Worm (Caenorhabditis elegans) whole organism, L3 larva: ENCODE data around the gene T14G12.11.
A peak's percentile ranks its signal among the peaks of the same experiment; 100 is the strongest.

Source experiments
- ama-1 ChIP-seq: fragments of 150-350 bp; optimal IDR thresholded peaks from 2 replicates; lab custom pipeline; 2018
- ceh-28 ChIP-seq: fragments of 150-350 bp; optimal IDR thresholded peaks from 2 replicates; lab custom pipeline; 2014; ENCODE audit warnings: missing biosample characterization, missing genetic modification reagents, missing genetic modification characterization
- ceh-82 ChIP-seq: fragments of 150-350 bp; optimal IDR thresholded peaks from 2 replicates; lab custom pipeline; 2014; ENCODE audit warnings: missing biosample characterization, missing genetic modification characterization
- ceh-9 ChIP-seq: sonication (generic microtip); optimal IDR thresholded peaks from 2 replicates; lab custom pipeline; 2018; ENCODE audit warnings: missing biosample characterization, missing genetic modification characterization
- egl-27 ChIP-seq: sonication (generic microtip); optimal IDR thresholded peaks from 4 replicates; lab custom pipeline; 2017; ENCODE audit warnings: missing biosample characterization, missing genetic modification reagents, missing genetic modification characterization
- elt-1 ChIP-seq: fragments of 150-350 bp; optimal IDR thresholded peaks from 2 replicates; lab custom pipeline; 2014; ENCODE audit warnings: missing biosample characterization, missing genetic modification characterization
- elt-2 ChIP-seq: sonication (generic microtip); optimal IDR thresholded peaks from 2 replicates; lab custom pipeline; 2016; ENCODE audit warnings: missing genetic modification reagents, mild to moderate bottlenecking, missing genetic modification characterization, missing compliant biosample characterization
- elt-3 ChIP-seq, 3 experiments: fragments of 150-350 bp in 1 of 3; sonication (generic microtip) in 2 of 3; optimal IDR thresholded peaks; 2 replicates in 2 of 3; 4 replicates in 1 of 3; lab custom pipeline; 2014 to 2017; ENCODE audit warnings: missing biosample characterization in 3 of 3, missing genetic modification characterization in 3 of 3
- eor-1 ChIP-seq, 2 experiments: fragments of 150-350 bp; optimal IDR thresholded peaks; 2 replicates each; lab custom pipeline; 2014 to 2018; ENCODE audit warnings: missing biosample characterization in 2 of 2, missing genetic modification characterization in 2 of 2
- jun-1 ChIP-seq: fragments of 150-350 bp; optimal IDR thresholded peaks from 2 replicates; lab custom pipeline; 2014; ENCODE audit warnings: missing biosample characterization, missing genetic modification reagents, missing genetic modification characterization
- lin-39 ChIP-seq: fragments of 150-350 bp; optimal IDR thresholded peaks from 2 replicates; lab custom pipeline; 2018; ENCODE audit warnings: missing biosample characterization, missing genetic modification reagents, missing genetic modification characterization
- lsy-12 ChIP-seq: sonication (generic microtip); optimal IDR thresholded peaks from 2 replicates; lab custom pipeline; 2016; ENCODE audit warnings: mild to moderate bottlenecking, missing genetic modification characterization, missing compliant biosample characterization
- mdl-1 ChIP-seq: fragments of 150-350 bp; optimal IDR thresholded peaks from 2 replicates; lab custom pipeline; 2014; ENCODE audit warnings: missing biosample characterization, missing genetic modification characterization
- mml-1 ChIP-seq: fragments of 150-350 bp; sonication (generic microtip); optimal IDR thresholded peaks from 3 replicates; lab custom pipeline; 2014; ENCODE audit warnings: missing biosample characterization, missing genetic modification characterization
- nfya-1 ChIP-seq: sonication (generic microtip); optimal IDR thresholded peaks from 2 replicates; lab custom pipeline; 2017; ENCODE audit warnings: missing genetic modification characterization, mild to moderate bottlenecking, missing compliant biosample characterization, antibody characterized with exemption, moderate library complexity; ENCODE audit not compliant: insufficient read depth
- nhr-23 ChIP-seq: fragments of 150-350 bp; optimal IDR thresholded peaks from 2 replicates; lab custom pipeline; 2014; ENCODE audit warnings: missing biosample characterization, missing genetic modification reagents, missing genetic modification characterization
- nhr-25 ChIP-seq: sonication (generic microtip); optimal IDR thresholded peaks from 2 replicates; lab custom pipeline; 2017; ENCODE audit warnings: missing biosample characterization, missing genetic modification characterization
- nhr-43 ChIP-seq: sonication (generic microtip); optimal IDR thresholded peaks from 2 replicates; lab custom pipeline; 2016; ENCODE audit warnings: mild to moderate bottlenecking, missing genetic modification characterization, missing compliant biosample characterization; ENCODE audit not compliant: poor library complexity, severe bottlenecking
- nhr-67 ChIP-seq: fragments of 150-350 bp; optimal IDR thresholded peaks from 2 replicates; lab custom pipeline; 2014; ENCODE audit warnings: missing biosample characterization, missing genetic modification characterization
- nhr-77 ChIP-seq: fragments of 150-350 bp; optimal IDR thresholded peaks from 2 replicates; lab custom pipeline; 2014; ENCODE audit warnings: missing biosample characterization, missing genetic modification characterization
- pha-4 ChIP-seq: fragments of 150-350 bp; optimal IDR thresholded peaks from 2 replicates; lab custom pipeline; 2014; ENCODE audit warnings: missing biosample characterization, missing genetic modification reagents, missing genetic modification characterization
- skn-1 ChIP-seq: fragments of 150-350 bp; optimal IDR thresholded peaks from 2 replicates; lab custom pipeline; 2014; ENCODE audit warnings: missing biosample characterization, missing genetic modification characterization
- snpc-4 ChIP-seq: fragments of 150-350 bp; optimal IDR thresholded peaks from 2 replicates; lab custom pipeline; 2014; ENCODE audit warnings: missing biosample characterization, missing genetic modification characterization
- tbx-2 ChIP-seq: sonication (generic microtip); optimal IDR thresholded peaks from 2 replicates; lab custom pipeline; 2016; ENCODE audit warnings: mild to moderate bottlenecking, missing genetic modification characterization, missing compliant biosample characterization
- zag-1 ChIP-seq: fragments of 150-350 bp; optimal IDR thresholded peaks from 2 replicates; lab custom pipeline; 2014; ENCODE audit warnings: missing biosample characterization, missing genetic modification characterization
- ztf-4 ChIP-seq: fragments of 150-350 bp; optimal IDR thresholded peaks from 2 replicates; lab custom pipeline; 2014; ENCODE audit warnings: missing biosample characterization, missing genetic modification characterization

The T14G12.11 gene

ce11 chrX:3787431-3788076, 25.2 kb upstream of the T14G12.11 start, which contains the start of gene pmpl-1:
TSS of gene pmpl-1 (plus strand) at chrX:3788026.
- peak; percentile 26 for TF ChIP-seq nfya-1 (tag; lab: Kevin White, UChicago)
- peak; percentile 31 for TF ChIP-seq pha-4 (tag; lab: Kevin White, UChicago)
- TF ChIP-seq ama-1: peak; percentile 57
- no peak for TF ChIP-seq eor-1 (tag; optimal IDR thresholded peaks at IDR 0.05; lab: Kevin White, UChicago)
- TF ChIP-seq egl-27 (tag; lab: Kevin White, UChicago): peak; percentile 2
- TF ChIP-seq mdl-1 (tag; lab: Kevin White, UChicago): peak; percentile 57
- peak; percentile 12 for TF ChIP-seq jun-1 (tag; lab: Kevin White, UChicago)
- TF ChIP-seq nhr-67 (tag; lab: Kevin White, UChicago): no peak
- peak; percentile 36 for TF ChIP-seq lsy-12 (tag; lab: Kevin White, UChicago)
- peak; percentile 58 for TF ChIP-seq lin-39 (tag; lab: Kevin White, UChicago)
- peak; percentile 58 for TF ChIP-seq nhr-23 (tag; lab: Kevin White, UChicago)
- peak; percentile 55 for TF ChIP-seq nhr-43
- TF ChIP-seq nhr-25 (tag; lab: Kevin White, UChicago): peak; percentile 95
- TF ChIP-seq ceh-28 (tag; lab: Kevin White, UChicago): peak; percentile 56
- TF ChIP-seq elt-1 (tag; lab: Kevin White, UChicago): no peak

ce11 chrX:3785111-3785808, 22.9 kb upstream of the T14G12.11 start:
- peak; percentile 53 for TF ChIP-seq pha-4 (tag; lab: Kevin White, UChicago)
- no peak for TF ChIP-seq skn-1 (tag; lab: Kevin White, UChicago)
- no peak for TF ChIP-seq nhr-43
- no peak for TF ChIP-seq ceh-28 (tag; lab: Kevin White, UChicago)
- peak; percentile 34 for TF ChIP-seq elt-2 (tag; lab: Kevin White, UChicago)
- TF ChIP-seq, all 47 proteins: peak for 2

ce11 chrX:3783659-3784058, 21.3 kb upstream of the T14G12.11 start:
- TF ChIP-seq zag-1 (tag; lab: Kevin White, UChicago) (no peak), elt-3 (tag; optimal IDR thresholded peaks at IDR 0.05; lab: Kevin White, UChicago) (no peak)

DNA sequence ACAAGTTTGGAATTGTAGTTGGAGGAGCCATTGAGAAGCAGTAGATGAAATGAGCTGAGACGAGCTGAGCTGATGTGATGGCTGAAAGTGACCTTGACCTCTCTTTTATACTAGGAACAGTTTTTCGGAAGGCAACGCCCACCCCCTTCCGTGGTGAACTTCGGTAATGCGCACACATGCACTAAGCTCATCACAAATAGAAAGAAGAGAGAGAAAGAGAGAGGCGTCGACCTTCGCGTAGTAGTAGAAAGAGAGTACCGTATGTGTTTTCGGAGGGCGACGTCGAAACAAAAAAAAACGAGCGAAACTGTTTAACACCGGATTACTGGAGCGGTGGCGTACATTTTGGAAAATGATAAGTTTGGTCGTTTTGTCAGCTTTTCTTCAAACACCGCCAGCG, 18.7 kb upstream of the T14G12.11 start, which contains the start of gene marg-1:
Gene marg-1, minus strand, starts transcription at position 101 of the 400 bp plus-strand sequence.
- no peak for TF ChIP-seq nfya-1 (tag; lab: Kevin White, UChicago)
- TF ChIP-seq snpc-4: no peak
- no peak for TF ChIP-seq zag-1 (tag; lab: Kevin White, UChicago)
- TF ChIP-seq nhr-67 (tag; lab: Kevin White, UChicago): no peak
- TF ChIP-seq pha-4 (tag; lab: Kevin White, UChicago): peak; percentile 11

DNA sequence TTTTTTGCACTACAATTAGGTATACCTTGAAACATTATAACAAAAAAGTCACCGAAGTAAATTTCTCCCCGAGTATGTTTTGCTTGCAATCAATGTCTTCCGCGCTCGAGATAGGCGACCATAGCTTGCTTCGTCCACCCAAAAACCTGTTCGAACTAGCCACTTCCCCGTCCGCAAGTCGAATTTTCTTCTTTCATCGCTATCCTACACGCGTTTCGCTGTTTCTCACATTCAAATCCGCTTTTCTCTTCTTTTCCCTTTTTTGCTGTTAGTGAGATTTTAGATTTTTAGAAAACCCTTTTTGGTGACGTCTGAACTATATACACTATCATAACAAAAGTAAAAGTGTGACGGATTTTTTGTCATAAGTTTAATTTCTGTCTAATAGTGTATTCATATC, 10.9 kb upstream of the T14G12.11 start:
- TF ChIP-seq elt-3 (tag; optimal IDR thresholded peaks at IDR 0.05; lab: Kevin White, UChicago) (no peak), nfya-1 (tag; lab: Kevin White, UChicago) (no peak), jun-1 (tag; lab: Kevin White, UChicago) (no peak), nhr-23 (tag; lab: Kevin White, UChicago) (peak; percentile 42), ztf-4 (tag; lab: Kevin White, UChicago) (no peak), nhr-77 (tag; lab: Kevin White, UChicago) (no peak)
- TF ChIP-seq, all 47 proteins: peak for 1

DNA sequence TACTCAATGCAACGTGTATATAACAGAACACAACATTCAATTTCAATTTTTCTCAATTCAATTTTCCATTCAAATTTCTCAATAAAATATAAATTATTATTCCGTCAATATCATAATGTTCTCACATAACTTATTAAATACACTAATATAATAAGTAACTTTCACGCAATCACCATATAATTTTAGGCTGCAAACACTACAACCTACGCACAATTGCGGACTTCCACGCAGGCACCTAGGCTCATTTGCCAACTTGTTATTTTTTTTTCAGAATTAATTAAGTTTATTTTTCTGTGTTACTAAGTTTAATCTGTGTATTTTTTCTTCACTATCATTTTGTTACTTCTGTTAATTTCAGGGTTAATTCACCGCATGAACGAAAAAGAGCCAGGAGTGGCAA, 10.1 kb upstream of the T14G12.11 start, which contains the start of gene F47B7.2:
Gene F47B7.2, plus strand, starts transcription at position 358 of the 400 bp plus-strand sequence.
- TF ChIP-seq eor-1 (tag; optimal IDR thresholded peaks at IDR 0.05; lab: Kevin White, UChicago) (no peak), elt-2 (tag; lab: Kevin White, UChicago) (peak; percentile 24), nhr-23 (tag; lab: Kevin White, UChicago) (peak; percentile 6), ceh-82 (tag; lab: Kevin White, UChicago) (no peak), mml-1 (tag; lab: Kevin White, UChicago) (no peak), ceh-9 (no peak), jun-1 (tag; lab: Kevin White, UChicago) (no peak), nhr-67 (tag; lab: Kevin White, UChicago) (no peak), elt-3 (tag; optimal IDR thresholded peaks at IDR 0.05; lab: Kevin White, UChicago) (no peak), tbx-2 (tag; lab: Kevin White, UChicago) (no peak), pha-4 (tag; lab: Kevin White, UChicago) (peak; percentile 53), skn-1 (tag; lab: Kevin White, UChicago) (no peak)
